Fruit fly (Drosophila melanogaster) whole organism: ENCODE data around the gene CG31156.

ENCODE experiments used
- CG8478 ChIP-seq: fragments of >200 bp; optimal IDR thresholded peaks from 2 replicates; lab custom pipeline; 2018; ENCODE audit warnings: inconsistent platforms
- EcR ChIP-seq, 2 experiments: fragments of >200 bp; optimal IDR thresholded peaks; 2 replicates each; lab custom pipeline; 2017; ENCODE audit warnings: missing biosample characterization in 2 of 2, missing genetic modification characterization in 2 of 2, missing genetic modification reagents in 2 of 2
- pan ChIP-seq: fragments of >200 bp; optimal IDR thresholded peaks from 2 replicates; lab custom pipeline; 2017
- psq ChIP-seq: fragments of >200 bp; optimal IDR thresholded peaks from 2 replicates; lab custom pipeline; 2017
- usp ChIP-seq: fragments of >200 bp; optimal IDR thresholded peaks from 2 replicates; lab custom pipeline; 2017; ENCODE audit warnings: missing biosample characterization, missing genetic modification characterization, mixed read lengths

DNA sequence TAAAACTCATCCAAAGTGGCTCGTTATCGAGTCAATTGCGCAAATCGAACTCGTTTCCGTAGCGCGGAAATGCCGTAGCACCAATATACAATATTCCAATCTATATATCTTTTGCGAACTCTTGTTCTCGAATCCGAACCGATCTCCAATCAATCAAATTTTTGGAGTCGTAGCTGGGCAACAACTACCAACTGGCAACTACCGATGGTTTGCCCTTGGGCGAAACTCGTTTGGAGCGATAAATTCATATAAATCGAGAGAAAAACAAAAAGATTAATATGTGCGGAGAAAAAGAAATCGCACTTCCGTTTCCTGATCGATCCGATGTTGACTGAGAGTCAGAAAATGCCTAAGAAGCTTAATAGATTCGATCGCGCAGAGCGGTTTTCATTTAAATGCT lies 47.7 kb downstream of the CG31156 start:
- TF ChIP-seq psq (lab: Kevin White, UChicago) (no peak), pan (no peak), usp (GFP tag; lab: Kevin White, UChicago) (no peak), EcR (GFP tag; optimal IDR thresholded peaks at IDR 0.05; lab: Kevin White, UChicago) (no peak), CG8478 (lab: Kevin White, UChicago) (no peak)
